Worm (Caenorhabditis elegans): ENCODE results near the gene Y15E3A.4.

DNA sequence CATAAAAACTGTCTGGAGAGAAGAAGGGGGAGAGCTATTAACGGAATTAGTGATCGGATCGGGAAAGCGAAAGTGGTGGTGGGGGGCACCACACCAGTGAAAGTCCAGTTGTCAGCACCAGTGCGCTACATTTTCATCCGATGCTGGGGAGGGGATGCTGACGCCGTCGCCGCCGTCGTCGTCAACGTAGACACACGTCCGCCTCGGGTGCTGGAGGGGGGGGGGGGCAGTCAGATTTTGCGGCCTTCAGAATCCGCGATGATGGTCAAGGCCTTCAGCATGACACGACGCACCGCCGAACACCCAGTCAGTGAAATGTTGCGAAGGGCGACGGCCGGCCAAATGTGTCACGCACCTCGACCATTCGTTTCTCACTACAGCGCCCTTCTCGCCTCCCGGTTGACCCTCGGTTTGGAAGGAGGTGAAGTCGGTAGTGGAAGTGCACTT is 20.4 kb upstream of the Y15E3A.4 start:
- TF ChIP-seq flt-1 (GFP tag; IDR thresholded peaks at IDR 0.05) (no peak), ztf-23 (GFP tag; IDR thresholded peaks at IDR 0.05) (no peak), T22C8.4 (GFP tag; IDR thresholded peaks at IDR 0.05) (no peak), med-1 (GFP tag; optimal IDR thresholded peaks at IDR 0.05; ENCODE audit: insufficient read depth) (no peak), ref-1 (GFP tag; conservative IDR thresholded peaks at IDR 0.05) (no peak), cog-1 (tag; optimal IDR thresholded peaks at IDR 0.05) (no peak)

All from whole organism, midembryonic.